Worm (Caenorhabditis elegans) whole organism, early embryonic: ENCODE measurements around the gene Y66D12A.19.

Experiments used
- ama-1 ChIP-seq: fragments of 150-350 bp; optimal IDR thresholded peaks from 2 replicates; lab custom pipeline; 2014
- flt-1 ChIP-seq: fragments of 200-800 bp; sonication (Bioruptor generic); IDR thresholded peaks from 2 replicates; pipeline ENCODE4 v1.3.6; 2022; ENCODE audit warnings: missing genetic modification characterization, missing compliant biosample characterization
- hmbx-1 ChIP-seq: sonication (generic microtip); optimal IDR thresholded peaks from 2 replicates; lab custom pipeline; 2016; ENCODE audit warnings: mild to moderate bottlenecking, missing genetic modification characterization, missing compliant biosample characterization
- pes-1 ChIP-seq: fragments of 200-800 bp; sonication (Bioruptor generic); IDR thresholded peaks from 2 replicates; pipeline ENCODE4 v1.3.6; 2022; ENCODE audit warnings: missing genetic modification reagents, missing genetic modification characterization, missing compliant biosample characterization
- sea-1 ChIP-seq: fragments of 200-800 bp; sonication (Bioruptor generic); conservative IDR thresholded peaks from 2 replicates; pipeline ENCODE4 v1.3.6; 2022; ENCODE audit warnings: missing genetic modification characterization, missing compliant biosample characterization
- tra-4 ChIP-seq: sonication (generic microtip); optimal IDR thresholded peaks from 2 replicates; lab custom pipeline; 2017; ENCODE audit warnings: missing genetic modification characterization, missing compliant biosample characterization

DNA sequence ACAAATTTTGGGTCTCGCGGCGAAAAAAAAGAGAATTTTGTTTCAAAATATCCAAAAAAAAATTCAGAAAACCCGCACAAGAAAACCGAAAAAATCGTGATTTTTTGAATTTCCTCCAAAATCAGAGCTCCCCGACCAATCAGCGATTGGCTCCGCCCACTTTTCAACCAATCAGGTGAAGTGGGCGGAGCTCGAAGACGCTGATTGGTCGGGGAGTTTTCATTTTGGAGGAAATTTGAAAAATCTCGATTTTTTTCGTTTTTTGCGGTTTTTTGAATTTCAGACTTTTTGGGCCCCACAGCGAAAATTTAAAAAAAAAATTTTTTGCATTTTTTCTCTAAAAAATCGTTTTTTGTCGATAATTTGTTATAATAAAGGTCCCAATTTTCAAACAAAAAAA lies 19.3 kb upstream of the Y66D12A.19 start:
- TF ChIP-seq tra-4 (tag; lab: Kevin White, UChicago) (no peak), flt-1 (GFP tag; lab: Robert Waterston, UW) (no peak), sea-1 (GFP tag; lab: Robert Waterston, UW) (no peak), ama-1 (no peak), pes-1 (GFP tag; lab: Robert Waterston, UW) (no peak), hmbx-1 (tag; lab: Kevin White, UChicago) (no peak)
